Fruit fly (Drosophila melanogaster) whole organism, embryonic: ENCODE results near the gene SIFaR.

Experiments used
- Abd-B ChIP-seq: fragments of 200-800 bp; sonication (Bioruptor generic); optimal IDR thresholded peaks from 2 replicates; lab custom pipeline; 2018; ENCODE audit warnings: missing biosample characterization, mild to moderate bottlenecking, missing genetic modification characterization, moderate library complexity
- CG12071 ChIP-seq: fragments of 200-800 bp; sonication (Bioruptor generic); optimal IDR thresholded peaks from 3 replicates; lab custom pipeline; 2018; ENCODE audit warnings: missing biosample characterization, mild to moderate bottlenecking, missing genetic modification characterization
- CG13296 ChIP-seq: fragments of 200-800 bp; sonication (Bioruptor generic); optimal IDR thresholded peaks from 3 replicates; lab custom pipeline; 2018; ENCODE audit warnings: missing biosample characterization, mild to moderate bottlenecking, missing genetic modification characterization
- CG15073 ChIP-seq: fragments of 200-800 bp; sonication (Bioruptor generic); optimal IDR thresholded peaks from 2 replicates; lab custom pipeline; 2016; ENCODE audit warnings: missing biosample characterization, missing genetic modification characterization
- CG17328 ChIP-seq: fragments of 200-800 bp; sonication (Bioruptor generic); IDR thresholded peaks from 2 replicates; pipeline ENCODE4 v1.3.6; 2022; ENCODE audit warnings: missing biosample characterization, missing genetic modification characterization
- CG18476 ChIP-seq: fragments of 200-800 bp; sonication (Bioruptor generic); optimal IDR thresholded peaks from 2 replicates; lab custom pipeline; 2016; ENCODE audit warnings: missing biosample characterization, mild to moderate bottlenecking, missing genetic modification characterization
- CG18619 ChIP-seq: fragments of 200-800 bp; sonication (Bioruptor generic); optimal IDR thresholded peaks from 3 replicates; lab custom pipeline; 2017; ENCODE audit warnings: missing biosample characterization, mild to moderate bottlenecking, missing genetic modification characterization
- CG2889 ChIP-seq: fragments of 200-800 bp; sonication (Bioruptor generic); IDR thresholded peaks from 3 replicates; pipeline ENCODE4 v1.3.6; 2022; ENCODE audit warnings: missing biosample characterization, missing genetic modification characterization
- CG3163 ChIP-seq: fragments of 200-800 bp; sonication (Bioruptor generic); optimal IDR thresholded peaks from 3 replicates; lab custom pipeline; 2016; ENCODE audit warnings: missing biosample characterization, missing genetic modification characterization
- CG34376 ChIP-seq: fragments of 200-800 bp; sonication (Bioruptor generic); optimal IDR thresholded peaks from 2 replicates; lab custom pipeline; 2018; ENCODE audit warnings: missing biosample characterization, mild to moderate bottlenecking, missing genetic modification characterization
- CG5953 ChIP-seq: fragments of 200-800 bp; sonication (Bioruptor generic); IDR thresholded peaks from 2 replicates; pipeline ENCODE4 v1.3.6; 2022; ENCODE audit warnings: missing biosample characterization, missing genetic modification characterization
- CG6254 ChIP-seq: fragments of 200-800 bp; sonication (Bioruptor generic); optimal IDR thresholded peaks from 3 replicates; lab custom pipeline; 2017; ENCODE audit warnings: mild to moderate bottlenecking, missing biosample characterization, missing genetic modification reagents, missing genetic modification characterization
- CG9609 ChIP-seq: fragments of 200-800 bp; sonication (Bioruptor generic); optimal IDR thresholded peaks from 3 replicates; lab custom pipeline; 2016; ENCODE audit warnings: missing biosample characterization, missing genetic modification characterization
- CG9876 ChIP-seq: fragments of 200-800 bp; sonication (Bioruptor generic); optimal IDR thresholded peaks from 2 replicates; lab custom pipeline; 2016; ENCODE audit warnings: missing biosample characterization, missing genetic modification characterization
- Chrac-16 ChIP-seq: fragments of 200-800 bp; sonication (Bioruptor generic); optimal IDR thresholded peaks from 3 replicates; lab custom pipeline; 2016; ENCODE audit warnings: missing biosample characterization, missing genetic modification characterization
- D19B ChIP-seq: fragments of 200-800 bp; sonication (Bioruptor generic); optimal IDR thresholded peaks from 2 replicates; lab custom pipeline; 2017; ENCODE audit warnings: missing biosample characterization, mild to moderate bottlenecking, missing genetic modification characterization
- Deaf1 ChIP-seq: fragments of 200-800 bp; optimal IDR thresholded peaks from 3 replicates; lab custom pipeline; 2019; ENCODE audit warnings: missing biosample characterization, mild to moderate bottlenecking, missing genetic modification characterization, moderate library complexity
- HHEX ChIP-seq: fragments of 200-800 bp; sonication (Bioruptor generic); optimal IDR thresholded peaks from 3 replicates; lab custom pipeline; 2017; ENCODE audit warnings: missing biosample characterization, mild to moderate bottlenecking, missing genetic modification characterization, missing genetic modification reagents
- Hand ChIP-seq: fragments of 200-800 bp; sonication (Bioruptor generic); optimal IDR thresholded peaks from 2 replicates; lab custom pipeline; 2017; ENCODE audit warnings: mild to moderate bottlenecking, missing biosample characterization, missing genetic modification reagents, missing genetic modification characterization
- Hmx ChIP-seq: fragments of 200-800 bp; sonication (Bioruptor generic); optimal IDR thresholded peaks from 2 replicates; lab custom pipeline; 2016; ENCODE audit warnings: missing biosample characterization, missing genetic modification characterization
- Hr39 ChIP-seq: fragments of >200 bp; optimal IDR thresholded peaks from 2 replicates; lab custom pipeline; 2017
- Lhr ChIP-seq: fragments of 200-800 bp; sonication (Bioruptor generic); optimal IDR thresholded peaks from 3 replicates; lab custom pipeline; 2017; ENCODE audit warnings: mild to moderate bottlenecking, missing biosample characterization, missing genetic modification reagents, missing genetic modification characterization
- Nf-YA ChIP-seq: fragments of 200-800 bp; sonication (Bioruptor generic); IDR thresholded peaks from 2 replicates; pipeline ENCODE4 v1.3.6; 2022; ENCODE audit warnings: missing biosample characterization, missing genetic modification characterization
- Poxn ChIP-seq: fragments of 200-800 bp; sonication (Bioruptor generic); IDR thresholded peaks from 2 replicates; pipeline ENCODE4 v1.3.6; 2022; ENCODE audit warnings: missing biosample characterization, missing genetic modification characterization
- Rx ChIP-seq: fragments of 200-800 bp; sonication (Bioruptor generic); IDR thresholded peaks from 2 replicates; pipeline ENCODE4 v1.3.6; 2022; ENCODE audit warnings: missing biosample characterization, missing genetic modification characterization
- ab ChIP-seq: fragments of 200-800 bp; sonication (Bioruptor generic); optimal IDR thresholded peaks from 2 replicates; lab custom pipeline; 2016; ENCODE audit warnings: missing biosample characterization, missing genetic modification characterization
- aop ChIP-seq: fragments of 200-800 bp; sonication (Bioruptor generic); IDR thresholded peaks from 2 replicates; pipeline ENCODE4 v1.3.6; 2022; ENCODE audit warnings: missing biosample characterization, missing genetic modification characterization
- bsh ChIP-seq, 2 experiments: fragments of 200-800 bp; sonication (Bioruptor generic); optimal IDR thresholded peaks; 2 replicates each; lab custom pipeline; 2017 to 2018; ENCODE audit warnings: mild to moderate bottlenecking in 2 of 2, missing biosample characterization in 2 of 2, missing genetic modification characterization in 2 of 2, moderate library complexity in 1 of 2
- cas ChIP-seq: fragments of 200-800 bp; sonication (Bioruptor generic); IDR thresholded peaks from 2 replicates; pipeline ENCODE4 v1.3.6; 2022; ENCODE audit warnings: missing biosample characterization, missing genetic modification characterization
- crol ChIP-seq: fragments of 200-800 bp; sonication (Bioruptor generic); IDR thresholded peaks from 2 replicates; pipeline ENCODE4 v1.3.6; 2022; ENCODE audit warnings: missing biosample characterization, missing genetic modification characterization
- dimm ChIP-seq: fragments of 200-800 bp; sonication (Bioruptor generic); IDR thresholded peaks from 2 replicates; pipeline ENCODE4 v1.3.6; 2022; ENCODE audit warnings: missing biosample characterization, missing genetic modification characterization
- dmrt11E ChIP-seq: fragments of 200-800 bp; sonication (Bioruptor generic); optimal IDR thresholded peaks from 3 replicates; lab custom pipeline; 2018; ENCODE audit warnings: missing biosample characterization, mild to moderate bottlenecking, missing genetic modification characterization, moderate library complexity
- dysf ChIP-seq: fragments of 200-800 bp; sonication (Bioruptor generic); IDR thresholded peaks from 3 replicates; pipeline ENCODE4 v1.3.6; 2022; ENCODE audit warnings: missing biosample characterization, missing genetic modification characterization
- fru ChIP-seq: fragments of >200 bp; optimal IDR thresholded peaks from 2 replicates; lab custom pipeline; 2017
- ftz-f1 ChIP-seq: fragments of 200-800 bp; sonication (Bioruptor generic); optimal IDR thresholded peaks from 2 replicates; lab custom pipeline; 2016; ENCODE audit warnings: missing biosample characterization, missing genetic modification characterization
- gce ChIP-seq: fragments of 200-800 bp; sonication (Bioruptor generic); IDR thresholded peaks from 3 replicates; pipeline ENCODE4 v1.3.6; 2022; ENCODE audit warnings: missing biosample characterization, missing genetic modification characterization
- gsb-n ChIP-seq: fragments of 200-800 bp; sonication (Bioruptor generic); optimal IDR thresholded peaks from 3 replicates; lab custom pipeline; 2018; ENCODE audit warnings: missing biosample characterization, mild to moderate bottlenecking, missing genetic modification characterization
- gt ChIP-seq: fragments of 200-800 bp; sonication (Bioruptor generic); IDR thresholded peaks from 2 replicates; pipeline ENCODE4 v1.3.6; 2022; ENCODE audit warnings: missing biosample characterization, missing genetic modification characterization
- her ChIP-seq: fragments of 200-800 bp; sonication (Bioruptor generic); optimal IDR thresholded peaks from 2 replicates; lab custom pipeline; 2016; ENCODE audit warnings: missing biosample characterization, missing genetic modification characterization
- hth ChIP-seq: fragments of >200 bp; optimal IDR thresholded peaks from 2 replicates; lab custom pipeline; 2017; ENCODE audit warnings: inconsistent platforms
- jumu ChIP-seq: fragments of 200-800 bp; sonication (Bioruptor generic); optimal IDR thresholded peaks from 3 replicates; lab custom pipeline; 2016; ENCODE audit warnings: missing biosample characterization, missing genetic modification characterization
- psq ChIP-seq: fragments of 200-800 bp; sonication (Bioruptor generic); optimal IDR thresholded peaks from 2 replicates; lab custom pipeline; 2017; ENCODE audit warnings: missing biosample characterization, missing genetic modification characterization
- pum ChIP-seq: fragments of 200-800 bp; sonication (Bioruptor generic); optimal IDR thresholded peaks from 2 replicates; lab custom pipeline; 2016; ENCODE audit warnings: missing biosample characterization, missing genetic modification characterization
- pzg ChIP-seq: fragments of 200-800 bp; sonication (Bioruptor generic); optimal IDR thresholded peaks from 3 replicates; lab custom pipeline; 2018; ENCODE audit warnings: missing biosample characterization, mild to moderate bottlenecking, missing genetic modification characterization, moderate library complexity
- rib ChIP-seq: fragments of 200-800 bp; sonication (Bioruptor generic); IDR thresholded peaks from 2 replicates; pipeline ENCODE4 v1.3.6; 2022; ENCODE audit warnings: missing biosample characterization, missing genetic modification characterization
- row ChIP-seq: fragments of 200-800 bp; sonication (Bioruptor generic); IDR thresholded peaks from 3 replicates; pipeline ENCODE4 v1.3.6; 2022; ENCODE audit warnings: missing biosample characterization, missing genetic modification characterization
- salm ChIP-seq: fragments of 200-800 bp; sonication (Bioruptor generic); optimal IDR thresholded peaks from 2 replicates; lab custom pipeline; 2018; ENCODE audit warnings: missing biosample characterization, mild to moderate bottlenecking, missing genetic modification characterization
- sc ChIP-seq, 3 experiments: fragments of >200 bp in 2 of 3; fragments of 200-800 bp in 1 of 3; sonication (Bioruptor generic) in 1 of 3; optimal IDR thresholded peaks; 2 replicates in 2 of 3; 3 replicates in 1 of 3; lab custom pipeline; 2017; ENCODE audit warnings: mild to moderate bottlenecking in 1 of 3, missing biosample characterization in 1 of 3, missing genetic modification characterization in 1 of 3, missing genetic modification reagents in 1 of 3
- shn ChIP-seq: fragments of 200-800 bp; sonication (Bioruptor generic); optimal IDR thresholded peaks from 3 replicates; lab custom pipeline; 2016; ENCODE audit warnings: missing biosample characterization, missing genetic modification characterization
- slou ChIP-seq: fragments of 200-800 bp; sonication (Bioruptor generic); optimal IDR thresholded peaks from 3 replicates; lab custom pipeline; 2016; ENCODE audit warnings: missing biosample characterization, missing genetic modification characterization
- slp2 ChIP-seq: fragments of 200-800 bp; sonication (Bioruptor generic); optimal IDR thresholded peaks from 2 replicates; lab custom pipeline; 2016; ENCODE audit warnings: missing biosample characterization, missing genetic modification characterization
- usp ChIP-seq: fragments of >200 bp; optimal IDR thresholded peaks from 2 replicates; lab custom pipeline; 2017; ENCODE audit warnings: missing biosample characterization, missing genetic modification characterization
- wdn ChIP-seq: fragments of 200-800 bp; sonication (Bioruptor generic); IDR thresholded peaks from 2 replicates; pipeline ENCODE4 v1.3.6; 2022; ENCODE audit warnings: missing biosample characterization, missing genetic modification characterization

SIFaR gene

dm6 chr3R:21297387-21297956 lies 3.7 kb upstream of the SIFaR start (continued):
- TF ChIP-seq Deaf1 (peak; percentile 31), CG5953 (GFP tag; lab: Robert Waterston, UW) (no peak), Abd-B (GFP tag; lab: Kevin White, UChicago) (no peak), gsb-n (peak; percentile 83), Nf-YA (GFP tag; lab: Robert Waterston, UW) (no peak), HHEX (GFP tag; lab: Kevin White, UChicago) (peak; percentile 75), CG17328 (GFP tag; lab: Robert Waterston, UW) (no peak), CG18619 (GFP tag; lab: Kevin White, UChicago) (peak; percentile 80), gce (GFP tag; lab: Robert Waterston, UW) (no peak), ftz-f1 (GFP tag; lab: Kevin White, UChicago) (peak; percentile 27), D19B (GFP tag; lab: Kevin White, UChicago) (peak; percentile 16), cas (GFP tag; lab: Robert Waterston, UW) (no peak), Hr39 (lab: Kevin White, UChicago) (no peak), crol (GFP tag; lab: Robert Waterston, UW) (no peak), shn (GFP tag; lab: Kevin White, UChicago) (peak; percentile 10), CG6254 (peak; percentile 73), bsh (GFP tag; optimal IDR thresholded peaks at IDR 0.05; lab: Kevin White, UChicago) (peak; percentile 15 to 70), slp2 (GFP tag; lab: Kevin White, UChicago) (no peak), hth (lab: Kevin White, UChicago) (no peak), pzg (no peak), jumu (GFP tag; lab: Kevin White, UChicago) (peak; percentile 50), row (GFP tag; lab: Robert Waterston, UW) (no peak), Lhr (GFP tag; lab: Kevin White, UChicago) (peak; percentile 76), CG15073 (no peak), dmrt11E (tag; lab: Kevin White, UChicago) (peak; percentile 12), CG12071 (peak; percentile 84), Hand (GFP tag; lab: Kevin White, UChicago) (peak; percentile 66), CG9609 (GFP tag; lab: Kevin White, UChicago) (no peak), CG3163 (GFP tag; lab: Kevin White, UChicago) (peak; percentile 46), fru (no peak), Hmx (GFP tag; lab: Kevin White, UChicago) (no peak), aop (GFP tag; lab: Robert Waterston, UW) (no peak), CG2889 (GFP tag; lab: Robert Waterston, UW) (no peak), slou (GFP tag; lab: Kevin White, UChicago) (peak; percentile 32), rib (GFP tag; lab: Robert Waterston, UW) (no peak), dimm (no peak), CG9876 (no peak), CG18476 (GFP tag; lab: Kevin White, UChicago) (peak; percentile 64), usp (GFP tag; lab: Kevin White, UChicago) (no peak), sc (optimal IDR thresholded peaks at IDR 0.05; lab: Kevin White, UChicago) (no peak), sc (GFP tag; optimal IDR thresholded peaks at IDR 0.05; lab: Kevin White, UChicago) (peak; percentile 78), wdn (GFP tag; lab: Robert Waterston, UW) (no peak), ab (GFP tag; lab: Kevin White, UChicago) (no peak), CG34376 (GFP tag; lab: Kevin White, UChicago) (peak; percentile 91), pum (peak; percentile 15), Rx (GFP tag; lab: Robert Waterston, UW) (no peak), gt (GFP tag; lab: Robert Waterston, UW) (no peak), psq (peak; percentile 36), CG13296 (GFP tag; lab: Kevin White, UChicago) (peak; percentile 89), Poxn (GFP tag; lab: Robert Waterston, UW) (no peak), her (GFP tag; lab: Kevin White, UChicago) (peak; percentile 56), dysf (no peak), Chrac-16 (GFP tag; lab: Kevin White, UChicago) (no peak), salm (tag; lab: Kevin White, UChicago) (peak; percentile 66)
